Comparison of ENCODE assay signal across 1 worm cellular context in the genomic region with DNA sequence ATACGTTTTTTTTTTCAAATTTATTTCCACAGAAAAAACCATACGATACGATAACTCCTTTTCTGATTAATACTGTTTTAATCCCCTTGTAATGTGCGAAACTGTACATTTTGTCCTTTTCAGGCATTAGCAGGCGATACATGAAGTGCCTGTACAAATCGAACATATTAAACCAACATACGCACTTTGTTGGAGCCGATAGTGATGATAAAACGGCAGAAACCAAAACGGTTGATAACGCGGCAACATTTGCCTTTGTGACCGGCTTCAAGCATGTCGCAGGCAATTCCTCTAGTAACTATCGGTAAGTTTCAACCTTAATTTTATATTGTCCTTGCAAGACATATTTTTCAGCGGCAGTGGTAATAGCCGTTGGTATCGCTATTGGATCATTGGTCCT.
TF ChIP-seq lines count a peak whose summit lies in the region.

nep-22 (plus strand) TSS at position 245 of the 400 bp plus-strand sequence.

TF ChIP-seq in whole organism, L4 larva, 104 proteins besides CTCF, POLR2A, EP300 and RAD21 (continued from another document):
- no peak for TF ChIP-seq nhr-111 (GFP tag; optimal IDR thresholded peaks at IDR 0.05; lab: Kevin White, UChicago)
- TF ChIP-seq nhr-237 (tag; optimal IDR thresholded peaks at IDR 0.05; lab: Kevin White, UChicago) = no peak
- no peak for TF ChIP-seq unc-62 (GFP tag; optimal IDR thresholded peaks at IDR 0.05 in 1 of 2; lab: Kevin White, UChicago)
- no peak for TF ChIP-seq unc-62 (tag; optimal IDR thresholded peaks at IDR 0.05; lab: Kevin White, UChicago)
- TF ChIP-seq vab-7 (GFP tag; IDR thresholded peaks at IDR 0.05; lab: Robert Waterston, UW) = no peak
